Fruit fly (Drosophila melanogaster) whole organism, wandering third instar larva: ENCODE data around the gene CG10405.

Experiments used
- CG9705 ChIP-seq: fragments of 200-800 bp; sonication (Bioruptor generic); optimal IDR thresholded peaks from 2 replicates; lab custom pipeline; 2018; ENCODE audit warnings: missing biosample characterization, mild to moderate bottlenecking, missing genetic modification characterization
- HLH106 ChIP-seq: fragments of 200-800 bp; optimal IDR thresholded peaks from 3 replicates; lab custom pipeline; 2019; ENCODE audit warnings: missing biosample characterization, mild to moderate bottlenecking, missing genetic modification characterization, moderate library complexity
- Mio ChIP-seq: sonication (Bioruptor generic); optimal IDR thresholded peaks from 2 replicates; lab custom pipeline; 2016; ENCODE audit warnings: missing biosample characterization, missing genetic modification characterization
- Myc ChIP-seq: fragments of >200 bp; optimal IDR thresholded peaks from 2 replicates; lab custom pipeline; 2017
- N ChIP-seq: fragments of >200 bp; optimal IDR thresholded peaks from 2 replicates; lab custom pipeline; 2018; ENCODE audit warnings: missing biosample characterization, missing external identifiers, missing genetic modification characterization
- OdsH ChIP-seq: fragments of 200-800 bp; sonication (Bioruptor generic); optimal IDR thresholded peaks from 2 replicates; lab custom pipeline; 2016; ENCODE audit warnings: missing biosample characterization, mild to moderate bottlenecking, missing genetic modification characterization
- ey ChIP-seq: fragments of 200-800 bp; sonication (Bioruptor generic); optimal IDR thresholded peaks from 2 replicates; lab custom pipeline; 2016; ENCODE audit warnings: missing biosample characterization, missing genetic modification characterization
- fru ChIP-seq: fragments of 200-800 bp; sonication (Bioruptor generic); optimal IDR thresholded peaks from 3 replicates; lab custom pipeline; 2016; ENCODE audit warnings: missing biosample characterization, mild to moderate bottlenecking, missing genetic modification characterization
- h ChIP-seq: fragments of 200-800 bp; sonication (Bioruptor generic); optimal IDR thresholded peaks from 3 replicates; lab custom pipeline; 2016; ENCODE audit warnings: missing biosample characterization, mild to moderate bottlenecking, missing genetic modification characterization
- jim ChIP-seq: fragments of 175-275, 200-325 bp; sonication (Bioruptor generic); optimal IDR thresholded peaks from 2 replicates; lab custom pipeline; 2016; ENCODE audit warnings: missing biosample characterization, mild to moderate bottlenecking, missing genetic modification characterization

DNA sequence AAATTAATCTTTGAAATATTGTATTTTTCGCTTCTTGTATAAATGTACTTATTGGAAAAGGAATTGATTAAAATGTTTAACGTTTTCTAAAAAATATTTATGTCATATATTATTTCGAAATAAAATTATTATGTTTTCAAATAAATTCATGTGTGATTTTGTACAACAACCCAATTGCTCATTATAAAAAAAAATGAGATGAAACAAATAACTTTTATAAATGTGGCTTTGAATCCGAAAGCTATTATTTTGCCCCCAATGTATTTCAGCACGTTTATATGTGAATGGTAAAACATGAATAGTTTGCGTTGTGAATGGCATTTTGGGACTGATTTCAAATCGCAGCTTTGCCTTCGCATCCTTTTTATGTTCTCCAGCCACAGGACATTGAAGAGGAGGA is 19.7 kb upstream of the CG10405 start, which contains the start of gene CG14881:
- TF ChIP-seq Mio (GFP tag; lab: Kevin White, UChicago) = no peak
- TF ChIP-seq jim (GFP tag; lab: Kevin White, UChicago) = no peak
- no peak for TF ChIP-seq CG9705 (GFP tag; lab: Kevin White, UChicago)
- no peak for TF ChIP-seq OdsH
- no peak for TF ChIP-seq Myc (lab: Kevin White, UChicago)
- TF ChIP-seq HLH106 (tag; lab: Kevin White, UChicago) = no peak
- no peak for TF ChIP-seq fru (GFP tag; lab: Kevin White, UChicago)
- no peak for TF ChIP-seq N
- TF ChIP-seq h (GFP tag; lab: Kevin White, UChicago) = no peak
- no peak for TF ChIP-seq ey (GFP tag; lab: Kevin White, UChicago)
